Worm (Caenorhabditis elegans): ENCODE data around the gene pafo-1.

- no peak for TF ChIP-seq nhr-179 (tag; optimal IDR thresholded peaks at IDR 0.05)
- no peak for TF ChIP-seq bed-2 (GFP tag; IDR thresholded peaks at IDR 0.05)
- TF ChIP-seq nfya-2 (GFP tag; IDR thresholded peaks at IDR 0.05) = peak; percentile 98
- TF ChIP-seq ama-1 (optimal IDR thresholded peaks at IDR 0.05) = no peak
- TF ChIP-seq ama-1 (GFP tag; optimal IDR thresholded peaks at IDR 0.05) = no peak
- TF ChIP-seq hsf-1 (GFP tag; IDR thresholded peaks at IDR 0.05) = no peak
- no peak for TF ChIP-seq lag-1 (GFP tag; IDR thresholded peaks at IDR 0.05)
- TF ChIP-seq mel-28 (tag; optimal IDR thresholded peaks at IDR 0.05; ENCODE audit: borderline replicate concordance) = no peak
- no peak for TF ChIP-seq F23B12.7 (tag; optimal IDR thresholded peaks at IDR 0.05; ENCODE audit: insufficient read depth)
- TF ChIP-seq aptf-2 (GFP tag; conservative IDR thresholded peaks at IDR 0.05) = no peak
- no peak for TF ChIP-seq ztf-28 (GFP tag; IDR thresholded peaks at IDR 0.05)
- TF ChIP-seq dpl-1 (GFP tag; optimal IDR thresholded peaks at IDR 0.05) = no peak
- no peak for TF ChIP-seq nhr-90 (tag; optimal IDR thresholded peaks at IDR 0.05)
Observed at ce11 chrV:11503081-11503751, 18.3 kb upstream of the pafo-1 start, which contains the start of gene C55A6.12.
